Worm (Caenorhabditis elegans) whole organism, late embryonic: Measurements from ENCODE around the gene ugt-30.

Experiments
- C08G9.2 ChIP-seq: sonication (generic microtip); optimal IDR thresholded peaks from 2 replicates; lab custom pipeline; 2016; ENCODE audit warnings: mild to moderate bottlenecking, missing genetic modification characterization, moderate library complexity, missing compliant biosample characterization
- C38D4.7 ChIP-seq: fragments of 200-800 bp; sonication (Bioruptor generic); optimal IDR thresholded peaks from 2 replicates; lab custom pipeline; 2018; ENCODE audit warnings: mild to moderate bottlenecking, missing genetic modification characterization, moderate library complexity, missing compliant biosample characterization
- F13H6.1 ChIP-seq: sonication (generic microtip); optimal IDR thresholded peaks from 2 replicates; lab custom pipeline; 2016; ENCODE audit warnings: missing genetic modification characterization, missing compliant biosample characterization
- K02D7.2 ChIP-seq: sonication (generic microtip); optimal IDR thresholded peaks from 2 replicates; lab custom pipeline; 2017; ENCODE audit warnings: mild to moderate bottlenecking, missing genetic modification characterization, missing compliant biosample characterization
- K09A11.1 ChIP-seq: sonication (generic microtip); optimal IDR thresholded peaks from 2 replicates; lab custom pipeline; 2017; ENCODE audit warnings: antibody characterized with exemption, mild to moderate bottlenecking, missing genetic modification characterization, missing compliant biosample characterization; ENCODE audit not compliant: insufficient read depth
- ahr-1 ChIP-seq: sonication (generic microtip); optimal IDR thresholded peaks from 2 replicates; lab custom pipeline; 2016; ENCODE audit warnings: missing genetic modification characterization, missing compliant biosample characterization
- ama-1 ChIP-seq: fragments of 150-350 bp; optimal IDR thresholded peaks from 2 replicates; lab custom pipeline; 2014
- ceh-14 ChIP-seq: sonication (generic microtip); optimal IDR thresholded peaks from 2 replicates; lab custom pipeline; 2016; ENCODE audit warnings: missing genotype, missing genetic modification characterization, missing compliant biosample characterization
- ceh-18 ChIP-seq: sonication (generic microtip); optimal IDR thresholded peaks from 2 replicates; lab custom pipeline; 2016; ENCODE audit warnings: missing genetic modification characterization, missing compliant biosample characterization
- ceh-19 ChIP-seq: fragments of 200-800 bp; sonication (Bioruptor generic); optimal IDR thresholded peaks from 2 replicates; lab custom pipeline; 2018; ENCODE audit warnings: mild to moderate bottlenecking, missing genetic modification characterization, missing compliant biosample characterization
- ceh-2 ChIP-seq: sonication (generic microtip); optimal IDR thresholded peaks from 2 replicates; lab custom pipeline; 2016; ENCODE audit warnings: missing genotype, missing genetic modification characterization, missing compliant biosample characterization
- ceh-22 ChIP-seq: sonication (generic microtip); optimal IDR thresholded peaks from 2 replicates; lab custom pipeline; 2017; ENCODE audit warnings: missing biosample characterization, missing genetic modification characterization
- ceh-24 ChIP-seq: sonication (generic microtip); optimal IDR thresholded peaks from 2 replicates; lab custom pipeline; 2016; ENCODE audit warnings: mild to moderate bottlenecking, missing genetic modification characterization, missing compliant biosample characterization
- ceh-30 ChIP-seq: fragments of 150-350 bp; optimal IDR thresholded peaks from 2 replicates; lab custom pipeline; 2014; ENCODE audit warnings: missing biosample characterization, missing genetic modification characterization
- ceh-31 ChIP-seq: sonication (generic microtip); optimal IDR thresholded peaks from 2 replicates; lab custom pipeline; 2016; ENCODE audit warnings: missing genetic modification characterization, missing compliant biosample characterization
- ceh-45 ChIP-seq: fragments of 200-800 bp; sonication (Bioruptor generic); IDR thresholded peaks from 2 replicates; pipeline ENCODE4 v1.3.6; 2022; ENCODE audit warnings: missing genetic modification reagents, missing genetic modification characterization, missing compliant biosample characterization
- ceh-6 ChIP-seq: fragments of 200-800 bp; sonication (Bioruptor generic); optimal IDR thresholded peaks from 2 replicates; lab custom pipeline; 2018; ENCODE audit warnings: mild to moderate bottlenecking, missing genetic modification characterization, missing compliant biosample characterization
- che-1 ChIP-seq: sonication (generic microtip); optimal IDR thresholded peaks from 2 replicates; lab custom pipeline; 2016; ENCODE audit warnings: mild to moderate bottlenecking, missing genetic modification characterization, missing compliant biosample characterization
- dmd-4 ChIP-seq: sonication (generic microtip); optimal IDR thresholded peaks from 2 replicates; lab custom pipeline; 2016; ENCODE audit warnings: borderline replicate concordance, missing genetic modification characterization, missing compliant biosample characterization
- dve-1 ChIP-seq: sonication (generic microtip); optimal IDR thresholded peaks from 2 replicates; lab custom pipeline; 2017; ENCODE audit warnings: antibody characterized with exemption, mild to moderate bottlenecking, missing genetic modification characterization, missing compliant biosample characterization
- elt-4 ChIP-seq: sonication (generic microtip); optimal IDR thresholded peaks from 2 replicates; lab custom pipeline; 2016; ENCODE audit warnings: missing genetic modification characterization, missing compliant biosample characterization
- eyg-1 ChIP-seq: sonication (generic microtip); optimal IDR thresholded peaks from 2 replicates; lab custom pipeline; 2016; ENCODE audit warnings: missing genotype, missing genetic modification characterization, missing compliant biosample characterization
- fax-1 ChIP-seq: sonication (generic microtip); optimal IDR thresholded peaks from 2 replicates; lab custom pipeline; 2016; ENCODE audit warnings: missing genotype, missing genetic modification characterization, missing compliant biosample characterization
- fkh-10 ChIP-seq: fragments of 150-350 bp; optimal IDR thresholded peaks from 2 replicates; lab custom pipeline; 2014; ENCODE audit warnings: missing biosample characterization, missing genetic modification reagents, missing genetic modification characterization
- gmeb-2 ChIP-seq: sonication (generic microtip); optimal IDR thresholded peaks from 2 replicates; lab custom pipeline; 2016; ENCODE audit warnings: missing genetic modification characterization, inconsistent platforms, missing compliant biosample characterization
- hlh-15 ChIP-seq: sonication (generic microtip); optimal IDR thresholded peaks from 2 replicates; lab custom pipeline; 2016; ENCODE audit warnings: missing genetic modification characterization, missing compliant biosample characterization
- hlh-30 ChIP-seq: sonication (generic microtip); optimal IDR thresholded peaks from 2 replicates; lab custom pipeline; 2017; ENCODE audit warnings: antibody characterized with exemption, missing genetic modification characterization, missing compliant biosample characterization; ENCODE audit not compliant: insufficient read depth
- hlh-6 ChIP-seq: sonication (generic microtip); optimal IDR thresholded peaks from 2 replicates; lab custom pipeline; 2016; ENCODE audit warnings: missing genotype, missing genetic modification characterization, missing compliant biosample characterization
- hlh-8 ChIP-seq: sonication (generic microtip); optimal IDR thresholded peaks from 2 replicates; lab custom pipeline; 2016; ENCODE audit warnings: missing genotype, missing genetic modification characterization, missing compliant biosample characterization
- lim-6 ChIP-seq: sonication (generic microtip); optimal IDR thresholded peaks from 2 replicates; lab custom pipeline; 2016; ENCODE audit warnings: missing genetic modification characterization, missing compliant biosample characterization
- lin-11 ChIP-seq: fragments of 200-800 bp; sonication (Bioruptor generic); optimal IDR thresholded peaks from 2 replicates; lab custom pipeline; 2018; ENCODE audit warnings: mild to moderate bottlenecking, missing genetic modification characterization, missing compliant biosample characterization
- madf-2 ChIP-seq: sonication (generic microtip); optimal IDR thresholded peaks from 2 replicates; lab custom pipeline; 2017; ENCODE audit warnings: missing genetic modification characterization, missing compliant biosample characterization
- mec-3 ChIP-seq: sonication (generic microtip); optimal IDR thresholded peaks from 2 replicates; lab custom pipeline; 2016; ENCODE audit warnings: borderline replicate concordance, missing genetic modification characterization, missing compliant biosample characterization
- nfya-1 ChIP-seq: sonication (generic microtip); optimal IDR thresholded peaks from 2 replicates; lab custom pipeline; 2017; ENCODE audit warnings: missing genetic modification characterization, mild to moderate bottlenecking, missing compliant biosample characterization, antibody characterized with exemption, moderate library complexity
- nhr-232 ChIP-seq: sonication (generic microtip); optimal IDR thresholded peaks from 2 replicates; lab custom pipeline; 2016; ENCODE audit warnings: missing genetic modification characterization, missing compliant biosample characterization
- odd-2 ChIP-seq: sonication (generic microtip); optimal IDR thresholded peaks from 2 replicates; lab custom pipeline; 2017; ENCODE audit warnings: antibody characterized with exemption, mild to moderate bottlenecking, missing genetic modification characterization, missing compliant biosample characterization
- pat-9 ChIP-seq: fragments of 200-800 bp; sonication (Bioruptor generic); optimal IDR thresholded peaks from 2 replicates; lab custom pipeline; 2018; ENCODE audit warnings: mild to moderate bottlenecking, missing genetic modification characterization, moderate library complexity, missing compliant biosample characterization
- pax-1 ChIP-seq: fragments of 150-350 bp; optimal IDR thresholded peaks from 2 replicates; lab custom pipeline; 2014; ENCODE audit warnings: missing biosample characterization, missing genetic modification characterization
- pros-1 ChIP-seq: fragments of 150-350 bp; optimal IDR thresholded peaks from 2 replicates; lab custom pipeline; 2014; ENCODE audit warnings: missing biosample characterization, missing genetic modification reagents, missing genetic modification characterization
- rnt-1 ChIP-seq: sonication (generic microtip); optimal IDR thresholded peaks from 2 replicates; lab custom pipeline; 2016; ENCODE audit warnings: missing genetic modification characterization, missing compliant biosample characterization
- sdc-2 ChIP-seq: sonication (generic microtip); optimal IDR thresholded peaks from 2 replicates; lab custom pipeline; 2016; ENCODE audit warnings: missing genotype, missing genetic modification characterization, missing compliant biosample characterization
- sox-2 ChIP-seq: fragments of 200-800 bp; sonication (Bioruptor generic); IDR thresholded peaks from 2 replicates; pipeline ENCODE4 v1.3.6; 2022; ENCODE audit warnings: missing genetic modification reagents, missing genetic modification characterization, missing compliant biosample characterization
- sox-4 ChIP-seq: sonication (generic microtip); optimal IDR thresholded peaks from 2 replicates; lab custom pipeline; 2017; ENCODE audit warnings: mild to moderate bottlenecking, missing genetic modification characterization, inconsistent platforms, missing compliant biosample characterization
- tbx-2 ChIP-seq: sonication (generic microtip); optimal IDR thresholded peaks from 2 replicates; lab custom pipeline; 2016; ENCODE audit warnings: missing genetic modification characterization, missing compliant biosample characterization
- tbx-7 ChIP-seq: sonication (generic microtip); optimal IDR thresholded peaks from 2 replicates; lab custom pipeline; 2016; ENCODE audit warnings: missing genotype, missing genetic modification characterization, missing compliant biosample characterization
- ttx-3 ChIP-seq: sonication (generic microtip); optimal IDR thresholded peaks from 2 replicates; lab custom pipeline; 2016; ENCODE audit warnings: missing genetic modification reagents, missing genetic modification characterization, missing compliant biosample characterization
- unc-42 ChIP-seq: sonication (generic microtip); optimal IDR thresholded peaks from 2 replicates; lab custom pipeline; 2016; ENCODE audit warnings: missing genotype, missing genetic modification characterization, missing compliant biosample characterization
- unc-55 ChIP-seq: sonication (generic microtip); optimal IDR thresholded peaks from 2 replicates; lab custom pipeline; 2017; ENCODE audit warnings: missing biosample characterization, missing genetic modification reagents, missing genetic modification characterization
- zip-5 ChIP-seq: sonication (generic microtip); optimal IDR thresholded peaks from 2 replicates; lab custom pipeline; 2016; ENCODE audit warnings: missing genetic modification characterization, missing compliant biosample characterization
- ztf-16 ChIP-seq: sonication (generic microtip); optimal IDR thresholded peaks from 2 replicates; lab custom pipeline; 2017; ENCODE audit warnings: missing genetic modification characterization, missing compliant biosample characterization

ugt-30 gene

DNA sequence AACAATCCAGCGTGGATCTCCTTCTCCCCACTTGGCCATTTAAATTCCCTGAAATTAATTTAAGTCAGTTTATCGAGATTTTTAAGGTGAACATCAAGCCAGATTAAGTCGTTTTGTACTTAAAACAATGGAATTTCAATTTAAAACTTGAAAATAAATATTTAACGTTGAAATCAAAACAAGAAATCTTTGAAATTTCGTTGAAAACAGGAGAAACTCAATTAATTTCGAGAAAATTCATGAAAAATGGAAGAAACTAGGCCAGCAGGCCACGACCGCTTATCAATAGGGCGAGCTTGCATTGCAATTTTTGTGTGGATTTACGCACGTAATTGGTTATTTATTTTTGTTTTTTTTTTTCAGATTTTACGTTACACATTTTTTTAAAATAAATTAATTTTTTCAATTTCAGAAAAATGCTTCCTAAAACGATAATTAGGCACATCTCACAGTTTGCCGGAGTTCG, 39.7 kb downstream of the ugt-30 start, which contains the start of the genes ahsa-1 and C01G10.7 (continued):
- TF ChIP-seq dve-1 (tag; lab: Kevin White, UChicago) = peak; percentile 18
- TF ChIP-seq hlh-8 (tag; lab: Kevin White, UChicago) = peak; percentile 86
- peak; percentile 85 for TF ChIP-seq mec-3
- TF ChIP-seq fkh-10 (GFP tag; lab: Kevin White, UChicago) = no peak
- TF ChIP-seq nfya-1 (tag; lab: Kevin White, UChicago) = peak; percentile 83
- TF ChIP-seq ceh-31 = peak; percentile 98
- no peak for TF ChIP-seq ceh-6
- no peak for TF ChIP-seq C38D4.7 (GFP tag; lab: Kevin White, UChicago)

DNA sequence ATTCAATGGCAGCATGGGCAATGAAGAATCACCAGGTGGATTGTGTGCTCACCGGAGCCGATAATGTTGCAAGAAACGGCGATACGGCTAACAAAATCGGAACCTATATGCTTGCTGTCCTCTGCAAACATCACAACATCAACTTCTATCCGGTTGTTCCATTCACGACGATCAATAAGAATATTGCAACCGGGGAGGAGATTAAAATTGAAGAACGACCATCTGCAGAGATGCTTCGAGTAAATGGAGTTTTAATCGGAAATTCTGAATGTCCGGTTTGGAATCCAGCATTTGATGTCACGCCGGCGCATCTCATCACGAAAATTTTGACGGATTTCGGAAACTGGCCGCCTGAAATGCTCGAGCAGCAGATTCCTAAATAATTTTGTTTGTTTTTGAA, 41.4 kb downstream of the ugt-30 start:
- TF ChIP-seq rnt-1 = no peak
- no peak for TF ChIP-seq F13H6.1 (tag; lab: Kevin White, UChicago)
- no peak for TF ChIP-seq ahr-1 (tag; lab: Kevin White, UChicago)
- no peak for TF ChIP-seq madf-2
- TF ChIP-seq hlh-6 (tag; lab: Kevin White, UChicago) = no peak
- no peak for TF ChIP-seq gmeb-2 (tag; lab: Kevin White, UChicago)
- TF ChIP-seq elt-4 = no peak
- no peak for TF ChIP-seq zip-5
- no peak for TF ChIP-seq K02D7.2 (tag; lab: Kevin White, UChicago)
- TF ChIP-seq ceh-2 (tag; lab: Kevin White, UChicago) = no peak
- no peak for TF ChIP-seq ceh-18 (tag; lab: Kevin White, UChicago)
- TF ChIP-seq dmd-4 = no peak
- TF ChIP-seq C38D4.7 (GFP tag; lab: Kevin White, UChicago) = no peak
- TF ChIP-seq pax-1 (tag; lab: Kevin White, UChicago) = no peak
- TF ChIP-seq unc-42 = no peak
- no peak for TF ChIP-seq sox-2 (GFP tag; lab: Robert Waterston, UW)
- no peak for TF ChIP-seq sox-4
- TF ChIP-seq ceh-24 (tag; lab: Kevin White, UChicago) = no peak
- no peak for TF ChIP-seq eyg-1

- TF ChIP-seq C08G9.2 (tag; lab: Kevin White, UChicago) (peak; percentile 93), hlh-30 (tag; lab: Kevin White, UChicago) (no peak), ceh-24 (tag; lab: Kevin White, UChicago) (no peak), pat-9 (no peak), ceh-30 (tag; lab: Kevin White, UChicago) (no peak), tbx-7 (tag; lab: Kevin White, UChicago) (peak; percentile 90), lin-11 (tag; lab: Kevin White, UChicago) (no peak), che-1 (tag; lab: Kevin White, UChicago) (no peak), ceh-18 (tag; lab: Kevin White, UChicago) (no peak), rnt-1 (peak; percentile 43), ztf-16 (no peak), sdc-2 (peak; percentile 27), lim-6 (tag; lab: Kevin White, UChicago) (no peak), ceh-19 (no peak), unc-55 (no peak), ama-1 (lab: Kevin White, UChicago) (no peak), ceh-31 (peak; percentile 90), tbx-2 (tag; lab: Kevin White, UChicago) (peak; percentile 87), F13H6.1 (tag; lab: Kevin White, UChicago) (peak; percentile 46), pros-1 (tag; lab: Kevin White, UChicago) (no peak), zip-5 (peak; percentile 78), ttx-3 (tag; lab: Kevin White, UChicago) (no peak), ceh-22 (tag; lab: Kevin White, UChicago) (no peak), dmd-4 (no peak), eyg-1 (peak; percentile 4), ahr-1 (tag; lab: Kevin White, UChicago) (no peak), nhr-232 (tag; lab: Kevin White, UChicago) (no peak), ceh-14 (peak; percentile 46), odd-2 (tag; lab: Kevin White, UChicago) (no peak), hlh-15 (tag; lab: Kevin White, UChicago) (no peak), ceh-45 (GFP tag; lab: Robert Waterston, UW) (no peak), fax-1 (peak; percentile 48), K09A11.1 (no peak)
Measured at ce11 chrV:15082291-15082690, 42.8 kb downstream of the ugt-30 start, which contains the start of the genes C01G10.10 and C01G10.9. Gene C01G10.10 (minus strand): TSS chrV:15082441. Gene C01G10.9 (plus strand): TSS chrV:15082530.
